Fruit fly (Drosophila melanogaster): ENCODE measurements around the gene CG32112.

Gene CG32112

DNA sequence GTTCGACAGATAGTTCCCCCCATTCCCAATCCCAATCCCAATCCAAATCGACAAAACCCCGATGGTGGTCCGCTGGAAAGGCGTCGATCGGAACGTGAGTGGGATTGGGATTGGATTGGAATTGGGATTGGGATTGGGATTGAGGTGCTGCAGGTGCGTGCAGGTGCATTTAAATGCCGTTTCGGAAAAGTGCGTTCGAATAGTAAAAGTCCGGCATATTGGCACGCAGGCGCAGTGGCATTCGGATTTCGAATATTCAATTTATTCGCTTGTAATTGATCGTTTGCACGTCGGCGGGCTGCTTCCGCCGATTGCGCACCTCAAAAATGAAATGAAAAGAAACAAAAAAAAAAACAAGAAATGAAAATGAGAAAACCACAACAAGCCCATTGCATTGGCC is 36.1 kb upstream of the CG32112 start:
- TF ChIP-seq CG8478 (optimal IDR thresholded peaks at IDR 0.05), result no peak
- no peak for TF ChIP-seq pan (optimal IDR thresholded peaks at IDR 0.05)
- no peak for TF ChIP-seq EcR (GFP tag; optimal IDR thresholded peaks at IDR 0.05)
- no peak for TF ChIP-seq Dll (optimal IDR thresholded peaks at IDR 0.05)
- no peak for TF ChIP-seq psq (optimal IDR thresholded peaks at IDR 0.05)
- no peak for TF ChIP-seq usp (GFP tag; optimal IDR thresholded peaks at IDR 0.05)

- TF ChIP-seq CG8478 (optimal IDR thresholded peaks at IDR 0.05) (no peak), psq (optimal IDR thresholded peaks at IDR 0.05) (no peak), EcR (GFP tag; optimal IDR thresholded peaks at IDR 0.05) (no peak), usp (GFP tag; optimal IDR thresholded peaks at IDR 0.05) (no peak), Dll (optimal IDR thresholded peaks at IDR 0.05) (no peak), pan (optimal IDR thresholded peaks at IDR 0.05) (no peak)
Observed at dm6 chr3L:12706456-12706855, 35.1 kb upstream of the CG32112 start.

dm6 chr3L:12711418-12711817 is 30.1 kb upstream of the CG32112 start:
- TF ChIP-seq pan (optimal IDR thresholded peaks at IDR 0.05) (no peak), CG8478 (optimal IDR thresholded peaks at IDR 0.05) (no peak), psq (optimal IDR thresholded peaks at IDR 0.05) (no peak), usp (GFP tag; optimal IDR thresholded peaks at IDR 0.05) (no peak), EcR (GFP tag; optimal IDR thresholded peaks at IDR 0.05) (no peak), Dll (optimal IDR thresholded peaks at IDR 0.05) (no peak)

DNA sequence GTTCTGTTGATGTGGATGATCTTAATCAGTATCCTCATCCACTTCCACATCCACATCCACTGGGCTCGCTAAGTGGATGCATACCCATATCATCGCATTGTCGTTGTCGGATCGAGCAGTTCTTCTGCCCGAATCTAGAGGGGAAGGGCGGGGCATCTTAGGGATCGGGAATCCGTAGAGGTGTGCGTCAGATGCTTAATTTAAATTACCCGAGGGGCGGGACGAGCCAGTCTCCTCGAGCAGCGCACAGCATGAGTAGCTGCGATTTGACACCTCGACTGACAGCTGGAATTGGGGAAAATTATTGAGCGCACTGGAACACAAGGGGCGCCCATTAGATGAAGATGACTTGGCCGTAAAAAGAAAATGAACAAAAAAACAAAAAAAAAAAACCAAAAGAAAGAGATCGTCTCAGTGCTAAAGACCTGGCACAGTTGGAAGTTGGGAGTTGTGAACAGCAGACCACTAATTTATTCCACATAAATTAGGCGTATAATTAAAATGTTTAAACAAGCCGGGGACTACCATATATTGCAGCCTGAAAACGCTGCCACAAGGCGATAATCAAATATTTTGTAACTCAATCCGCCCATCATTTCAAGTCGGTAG is 26.8 kb upstream of the CG32112 start:
- no peak for TF ChIP-seq EcR (GFP tag; optimal IDR thresholded peaks at IDR 0.05)

dm6 chr3L:12716661-12717060 is 24.9 kb upstream of the CG32112 start:
- TF ChIP-seq psq (optimal IDR thresholded peaks at IDR 0.05), result no peak

- no peak for TF ChIP-seq psq (optimal IDR thresholded peaks at IDR 0.05)
- TF ChIP-seq pan (optimal IDR thresholded peaks at IDR 0.05), result no peak
- no peak for TF ChIP-seq CG8478 (optimal IDR thresholded peaks at IDR 0.05)
- TF ChIP-seq EcR (GFP tag; optimal IDR thresholded peaks at IDR 0.05), result no peak
- no peak for TF ChIP-seq Dll (optimal IDR thresholded peaks at IDR 0.05)
- TF ChIP-seq usp (GFP tag; optimal IDR thresholded peaks at IDR 0.05), result no peak
Observed at dm6 chr3L:12717621-12718020, 23.9 kb upstream of the CG32112 start.

DNA sequence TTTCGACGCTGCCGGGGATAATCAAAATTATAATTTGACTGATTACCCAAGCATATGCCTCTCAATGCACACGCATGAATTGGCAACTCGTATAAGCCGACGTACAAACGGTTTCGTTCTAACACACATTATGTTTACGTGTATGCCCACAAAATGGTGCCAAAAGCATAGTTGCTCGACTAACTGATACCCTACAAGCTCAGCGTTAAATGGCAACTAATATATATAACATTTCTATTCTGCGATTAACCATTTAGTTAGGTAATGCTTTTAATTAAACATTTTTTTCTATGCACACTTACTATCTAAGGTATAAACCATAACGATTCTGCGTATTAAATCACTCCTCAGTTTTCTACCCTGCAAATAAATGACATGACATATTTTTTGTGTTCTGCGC is 20.8 kb upstream of the CG32112 start:
- TF ChIP-seq usp (GFP tag; optimal IDR thresholded peaks at IDR 0.05), result no peak
- no peak for TF ChIP-seq EcR (GFP tag; optimal IDR thresholded peaks at IDR 0.05)
- no peak for TF ChIP-seq psq (optimal IDR thresholded peaks at IDR 0.05)
- no peak for TF ChIP-seq pan (optimal IDR thresholded peaks at IDR 0.05)
- no peak for TF ChIP-seq CG8478 (optimal IDR thresholded peaks at IDR 0.05)
- TF ChIP-seq Dll (optimal IDR thresholded peaks at IDR 0.05), result no peak

dm6 chr3L:12725749-12726148 is 15.8 kb upstream of the CG32112 start:
- TF ChIP-seq psq (optimal IDR thresholded peaks at IDR 0.05), result no peak
- TF ChIP-seq Dll (optimal IDR thresholded peaks at IDR 0.05), result no peak
- TF ChIP-seq pan (optimal IDR thresholded peaks at IDR 0.05), result no peak
- TF ChIP-seq EcR (GFP tag; optimal IDR thresholded peaks at IDR 0.05), result no peak
- TF ChIP-seq CG8478 (optimal IDR thresholded peaks at IDR 0.05), result no peak
- TF ChIP-seq usp (GFP tag; optimal IDR thresholded peaks at IDR 0.05), result no peak

DNA sequence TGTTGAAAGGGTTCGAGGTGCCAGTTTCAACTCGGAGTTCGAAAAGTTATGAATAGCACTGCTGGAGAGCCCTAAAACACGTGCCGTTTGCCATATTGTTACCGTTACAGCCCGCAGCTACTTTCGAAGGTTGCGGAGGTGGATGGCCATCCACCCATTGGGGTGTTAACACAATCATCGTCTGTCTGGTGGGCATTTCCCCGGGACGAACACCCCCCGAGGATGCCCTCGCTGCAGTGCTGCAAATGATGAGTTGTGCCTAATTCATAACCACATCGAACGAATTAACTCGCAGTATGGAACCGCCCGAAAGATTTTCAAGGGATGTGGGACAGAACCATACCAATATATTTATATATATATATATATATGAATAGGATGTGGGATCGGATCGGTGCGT is 14.3 kb upstream of the CG32112 start:
- TF ChIP-seq pan (optimal IDR thresholded peaks at IDR 0.05), result no peak
- TF ChIP-seq usp (GFP tag; optimal IDR thresholded peaks at IDR 0.05), result no peak
- TF ChIP-seq psq (optimal IDR thresholded peaks at IDR 0.05), result no peak
- TF ChIP-seq EcR (GFP tag; optimal IDR thresholded peaks at IDR 0.05), result no peak
- no peak for TF ChIP-seq CG8478 (optimal IDR thresholded peaks at IDR 0.05)
- no peak for TF ChIP-seq Dll (optimal IDR thresholded peaks at IDR 0.05)

DNA sequence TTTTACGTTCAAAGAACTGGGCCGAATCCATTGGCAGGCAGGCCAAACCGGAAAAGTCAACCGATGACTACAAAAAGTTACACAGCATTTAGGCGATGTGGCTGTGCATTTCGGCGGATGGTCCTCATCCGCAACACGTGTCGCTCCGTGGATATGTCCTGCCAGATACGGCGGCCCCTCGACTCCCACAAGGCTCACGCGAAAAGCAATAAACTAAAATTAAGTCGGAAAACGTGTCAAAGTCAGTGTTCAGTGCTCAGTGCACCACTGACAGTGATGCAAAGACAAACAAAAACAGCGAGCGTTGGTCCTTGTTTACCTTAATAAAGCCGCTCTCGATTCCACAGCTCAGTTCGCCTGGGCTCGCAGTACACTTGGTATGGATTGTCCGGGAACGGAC is 11.9 kb upstream of the CG32112 start:
- no peak for TF ChIP-seq Dll (optimal IDR thresholded peaks at IDR 0.05)

DNA sequence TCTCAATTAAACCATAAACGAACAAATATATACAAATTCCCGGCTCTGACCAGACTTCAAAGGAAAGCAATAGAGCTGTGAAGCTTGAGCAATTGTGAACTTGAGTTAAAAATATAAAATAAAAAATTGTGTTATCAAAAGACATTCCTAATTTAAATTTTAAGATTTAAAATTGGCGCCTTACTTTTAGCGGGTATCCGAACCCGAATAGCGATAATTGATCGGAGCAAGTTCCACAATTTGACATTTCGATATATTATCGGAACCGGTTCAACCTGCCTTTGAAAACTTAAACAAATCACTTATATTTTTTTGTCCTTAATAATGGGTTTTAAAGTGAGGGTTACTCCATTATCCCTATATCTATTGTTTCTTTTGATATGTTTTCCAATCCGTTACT is 8.8 kb upstream of the CG32112 start:
- TF ChIP-seq Dll (optimal IDR thresholded peaks at IDR 0.05) (no peak), psq (optimal IDR thresholded peaks at IDR 0.05) (no peak), pan (optimal IDR thresholded peaks at IDR 0.05) (no peak), CG8478 (optimal IDR thresholded peaks at IDR 0.05) (no peak), usp (GFP tag; optimal IDR thresholded peaks at IDR 0.05) (no peak), EcR (GFP tag; optimal IDR thresholded peaks at IDR 0.05) (no peak)

DNA sequence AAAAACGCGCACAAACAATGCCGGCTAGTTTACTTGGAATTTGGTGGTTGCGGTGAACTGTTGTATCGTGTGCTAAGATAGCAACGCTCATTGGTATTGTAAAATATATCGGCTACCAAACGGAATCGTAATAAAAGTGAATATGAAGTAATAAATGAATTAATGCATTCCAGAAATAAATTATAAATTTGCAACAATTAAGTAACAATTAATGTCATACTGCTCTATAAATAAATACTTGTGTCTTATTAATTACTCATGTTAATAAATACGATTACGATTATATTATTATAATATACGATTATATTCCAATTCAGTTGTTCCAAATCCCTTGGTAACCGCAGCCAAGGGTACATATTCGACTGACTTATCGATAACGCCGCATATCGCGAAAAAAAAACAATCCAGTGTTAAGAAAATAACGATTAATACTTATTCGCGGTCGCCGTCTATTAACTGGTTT is 6.9 kb upstream of the CG32112 start, which contains the start of the genes SmD1 and Ptp69D:
TSS of gene SmD1 (minus strand) at position 62 of the 463 bp plus-strand sequence.
TSS of gene Ptp69D (plus strand) at position 396 of the 463 bp plus-strand sequence.
- TF ChIP-seq Dll (optimal IDR thresholded peaks at IDR 0.05) (no peak), pan (optimal IDR thresholded peaks at IDR 0.05) (no peak), psq (optimal IDR thresholded peaks at IDR 0.05) (no peak), usp (GFP tag; optimal IDR thresholded peaks at IDR 0.05) (no peak), CG8478 (optimal IDR thresholded peaks at IDR 0.05) (no peak), EcR (GFP tag; optimal IDR thresholded peaks at IDR 0.05) (no peak)

DNA sequence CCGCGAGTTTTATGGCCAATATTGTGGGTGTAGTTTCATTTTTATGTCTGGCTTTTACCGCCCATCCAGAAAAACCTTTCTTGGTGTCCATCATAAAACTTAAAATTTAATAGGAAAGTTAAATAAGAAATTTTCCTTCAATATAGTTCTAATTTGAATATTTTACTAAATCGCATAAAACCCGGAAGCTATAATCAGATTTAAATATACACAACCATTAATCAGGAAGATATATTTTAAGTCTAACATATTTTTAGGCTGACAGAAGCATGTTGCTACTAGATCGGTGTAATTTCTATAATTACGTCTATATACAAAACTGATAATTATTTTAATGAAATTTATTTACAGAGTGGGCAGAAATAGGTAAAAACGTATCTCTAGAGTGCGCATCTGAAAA is 5.8 kb upstream of the CG32112 start:
- TF ChIP-seq usp (GFP tag; optimal IDR thresholded peaks at IDR 0.05), result no peak
- TF ChIP-seq Dll (optimal IDR thresholded peaks at IDR 0.05), result no peak
